Worm (Caenorhabditis elegans) whole organism, L3 larva: Measurements from ENCODE around the gene fbxa-142.

Experiments used
- R02D3.7 ChIP-seq: fragments of 150-350 bp; optimal IDR thresholded peaks from 2 replicates; lab custom pipeline; 2014; ENCODE audit warnings: missing biosample characterization, missing genetic modification characterization
- aly-2 ChIP-seq: fragments of 150-350 bp; optimal IDR thresholded peaks from 2 replicates; lab custom pipeline; 2014; ENCODE audit warnings: missing biosample characterization, missing genetic modification characterization
- ama-1 ChIP-seq: fragments of 150-350 bp; optimal IDR thresholded peaks from 2 replicates; lab custom pipeline; 2018
- ceh-16 ChIP-seq: sonication (generic microtip); optimal IDR thresholded peaks from 2 replicates; lab custom pipeline; 2017; ENCODE audit warnings: missing biosample characterization, missing genetic modification characterization
- ceh-28 ChIP-seq: fragments of 150-350 bp; optimal IDR thresholded peaks from 2 replicates; lab custom pipeline; 2014; ENCODE audit warnings: missing biosample characterization, missing genetic modification reagents, missing genetic modification characterization
- ceh-9 ChIP-seq: sonication (generic microtip); optimal IDR thresholded peaks from 2 replicates; lab custom pipeline; 2018; ENCODE audit warnings: missing biosample characterization, missing genetic modification characterization
- daf-12 ChIP-seq: fragments of 150-350 bp; optimal IDR thresholded peaks from 2 replicates; lab custom pipeline; 2014; ENCODE audit warnings: missing biosample characterization, missing genetic modification reagents, missing genetic modification characterization
- egl-27 ChIP-seq: sonication (generic microtip); optimal IDR thresholded peaks from 4 replicates; lab custom pipeline; 2017; ENCODE audit warnings: missing biosample characterization, missing genetic modification reagents, missing genetic modification characterization
- egl-5 ChIP-seq: fragments of 150-350 bp; optimal IDR thresholded peaks from 2 replicates; lab custom pipeline; 2017; ENCODE audit warnings: missing biosample characterization, missing genetic modification reagents, missing genetic modification characterization, inconsistent platforms
- elt-1 ChIP-seq: fragments of 150-350 bp; optimal IDR thresholded peaks from 2 replicates; lab custom pipeline; 2014; ENCODE audit warnings: missing biosample characterization, missing genetic modification characterization
- elt-2 ChIP-seq: sonication (generic microtip); optimal IDR thresholded peaks from 2 replicates; lab custom pipeline; 2016; ENCODE audit warnings: missing genetic modification reagents, mild to moderate bottlenecking, missing genetic modification characterization, missing compliant biosample characterization
- elt-3 ChIP-seq, 3 experiments: fragments of 150-350 bp in 1 of 3; sonication (generic microtip) in 2 of 3; optimal IDR thresholded peaks; 2 replicates in 2 of 3; 4 replicates in 1 of 3; lab custom pipeline; 2014 to 2017; ENCODE audit warnings: missing biosample characterization in 3 of 3, missing genetic modification characterization in 3 of 3
- fkh-10 ChIP-seq: sonication (generic microtip); optimal IDR thresholded peaks from 2 replicates; lab custom pipeline; 2017; ENCODE audit warnings: missing biosample characterization, missing genetic modification reagents, missing genetic modification characterization
- fkh-2 ChIP-seq: fragments of 150-350 bp; optimal IDR thresholded peaks from 2 replicates; lab custom pipeline; 2014; ENCODE audit warnings: missing biosample characterization, missing genetic modification reagents, missing genetic modification characterization
- fos-1 ChIP-seq: fragments of 150-350 bp; optimal IDR thresholded peaks from 2 replicates; lab custom pipeline; 2014; ENCODE audit warnings: missing biosample characterization, missing genetic modification characterization
- jun-1 ChIP-seq: fragments of 150-350 bp; optimal IDR thresholded peaks from 2 replicates; lab custom pipeline; 2014; ENCODE audit warnings: missing biosample characterization, missing genetic modification reagents, missing genetic modification characterization
- lin-39 ChIP-seq: fragments of 150-350 bp; optimal IDR thresholded peaks from 2 replicates; lab custom pipeline; 2018; ENCODE audit warnings: missing biosample characterization, missing genetic modification reagents, missing genetic modification characterization
- lsy-12 ChIP-seq: sonication (generic microtip); optimal IDR thresholded peaks from 2 replicates; lab custom pipeline; 2016; ENCODE audit warnings: mild to moderate bottlenecking, missing genetic modification characterization, missing compliant biosample characterization
- mml-1 ChIP-seq: fragments of 150-350 bp; sonication (generic microtip); optimal IDR thresholded peaks from 3 replicates; lab custom pipeline; 2014; ENCODE audit warnings: missing biosample characterization, missing genetic modification characterization
- nfya-1 ChIP-seq: sonication (generic microtip); optimal IDR thresholded peaks from 2 replicates; lab custom pipeline; 2017; ENCODE audit warnings: missing genetic modification characterization, mild to moderate bottlenecking, missing compliant biosample characterization, antibody characterized with exemption, moderate library complexity; ENCODE audit not compliant: insufficient read depth
- nhr-11 ChIP-seq: fragments of 150-350 bp; optimal IDR thresholded peaks from 2 replicates; lab custom pipeline; 2014; ENCODE audit warnings: missing biosample characterization, missing genetic modification characterization
- nhr-237 ChIP-seq: fragments of 150-350 bp; optimal IDR thresholded peaks from 2 replicates; lab custom pipeline; 2014; ENCODE audit warnings: missing biosample characterization, missing genetic modification characterization
- nhr-28 ChIP-seq: fragments of 150-350 bp; optimal IDR thresholded peaks from 2 replicates; lab custom pipeline; 2014; ENCODE audit warnings: missing biosample characterization, missing genetic modification characterization
- nhr-43 ChIP-seq: sonication (generic microtip); optimal IDR thresholded peaks from 2 replicates; lab custom pipeline; 2016; ENCODE audit warnings: mild to moderate bottlenecking, missing genetic modification characterization, missing compliant biosample characterization; ENCODE audit not compliant: poor library complexity, severe bottlenecking
- nhr-67 ChIP-seq: fragments of 150-350 bp; optimal IDR thresholded peaks from 2 replicates; lab custom pipeline; 2014; ENCODE audit warnings: missing biosample characterization, missing genetic modification characterization
- nhr-76 ChIP-seq: fragments of 150-350 bp; sonication (generic microtip); optimal IDR thresholded peaks from 5 replicates; lab custom pipeline; 2014; ENCODE audit warnings: missing biosample characterization, missing genetic modification characterization
- pha-4 ChIP-seq: fragments of 150-350 bp; optimal IDR thresholded peaks from 2 replicates; lab custom pipeline; 2014; ENCODE audit warnings: missing biosample characterization, missing genetic modification reagents, missing genetic modification characterization
- pqm-1 ChIP-seq: fragments of 150-350 bp; optimal IDR thresholded peaks from 2 replicates; lab custom pipeline; 2017; ENCODE audit warnings: missing biosample characterization, missing genetic modification characterization, inconsistent platforms
- snpc-4 ChIP-seq: fragments of 150-350 bp; optimal IDR thresholded peaks from 2 replicates; lab custom pipeline; 2014; ENCODE audit warnings: missing biosample characterization, missing genetic modification characterization
- tbx-2 ChIP-seq: sonication (generic microtip); optimal IDR thresholded peaks from 2 replicates; lab custom pipeline; 2016; ENCODE audit warnings: mild to moderate bottlenecking, missing genetic modification characterization, missing compliant biosample characterization
- unc-39 ChIP-seq: sonication (generic microtip); optimal IDR thresholded peaks from 4 replicates; lab custom pipeline; 2017; ENCODE audit warnings: missing biosample characterization, missing genetic modification characterization
- unc-62 ChIP-seq: fragments of 150-350 bp; sonication (generic microtip); optimal IDR thresholded peaks from 4 replicates; lab custom pipeline; 2014; ENCODE audit warnings: missing biosample characterization, missing genetic modification reagents, missing genetic modification characterization
- zag-1 ChIP-seq: fragments of 150-350 bp; optimal IDR thresholded peaks from 2 replicates; lab custom pipeline; 2014; ENCODE audit warnings: missing biosample characterization, missing genetic modification characterization
- ztf-11 ChIP-seq: fragments of 150-350 bp; optimal IDR thresholded peaks from 2 replicates; lab custom pipeline; 2014; ENCODE audit warnings: missing biosample characterization, missing genetic modification characterization
- ztf-4 ChIP-seq: fragments of 150-350 bp; optimal IDR thresholded peaks from 2 replicates; lab custom pipeline; 2014; ENCODE audit warnings: missing biosample characterization, missing genetic modification characterization

The fbxa-142 gene

ce11 chrV:16114237-16114636 is 16.9 kb downstream of the fbxa-142 start, which contains the start of gene srxa-16:
Gene srxa-16, minus strand, starts transcription at chrV:16114337.
- no peak for TF ChIP-seq ceh-16
- no peak for TF ChIP-seq aly-2
- no peak for TF ChIP-seq nhr-11 (tag; lab: Kevin White, UChicago)
- no peak for TF ChIP-seq elt-3 (tag; optimal IDR thresholded peaks at IDR 0.05; lab: Kevin White, UChicago)
- TF ChIP-seq ztf-11 (tag; lab: Kevin White, UChicago), result no peak
- TF ChIP-seq pha-4, result no peak
- no peak for TF ChIP-seq nfya-1 (tag; lab: Kevin White, UChicago)
- no peak for TF ChIP-seq tbx-2 (tag; lab: Kevin White, UChicago)
- no peak for TF ChIP-seq nhr-67 (tag; lab: Kevin White, UChicago)
- no peak for TF ChIP-seq fos-1 (tag; lab: Kevin White, UChicago)
- no peak for TF ChIP-seq nhr-76 (tag; lab: Kevin White, UChicago)
- TF ChIP-seq lin-39 (tag; lab: Kevin White, UChicago), result no peak
- TF ChIP-seq, all 47 proteins: peak for 0

- TF ChIP-seq zag-1 (tag; lab: Kevin White, UChicago) (no peak), ceh-9 (tag; lab: Kevin White, UChicago) (no peak), mml-1 (tag; lab: Kevin White, UChicago) (no peak), lin-39 (tag; lab: Kevin White, UChicago) (no peak), nhr-237 (tag; lab: Kevin White, UChicago) (no peak), jun-1 (no peak), snpc-4 (tag; lab: Kevin White, UChicago) (no peak), egl-5 (tag; lab: Kevin White, UChicago) (no peak), ceh-28 (tag; lab: Kevin White, UChicago) (no peak), ztf-4 (no peak), pha-4 (no peak)
Observed at ce11 chrV:16103594-16103993, 27.6 kb downstream of the fbxa-142 start, which contains the start of gene argk-1. Gene argk-1, plus strand, starts transcription at chrV:16103894.

ce11 chrV:16100103-16100730 is 30.9 kb downstream of the fbxa-142 start, which contains the start of gene cth-1:
Gene cth-1, plus strand, starts transcription at chrV:16100680.
- peak; percentile 73 for TF ChIP-seq pqm-1
- TF ChIP-seq pha-4, result no peak
- peak in 1 of 3 experiments; percentile 72 for TF ChIP-seq elt-3 (tag; optimal IDR thresholded peaks at IDR 0.05; lab: Kevin White, UChicago)
- peak; percentile 59 for TF ChIP-seq elt-1 (tag; lab: Kevin White, UChicago)
- TF ChIP-seq ceh-16, result no peak
- peak; percentile 60 for TF ChIP-seq elt-2
- TF ChIP-seq, all 47 proteins: peak for 4

ce11 chrV:16099441-16099840 is 31.7 kb downstream of the fbxa-142 start, which contains the start of gene str-7:
Gene str-7, minus strand, starts transcription at chrV:16099541.
- peak; percentile 2 for TF ChIP-seq pqm-1
- no peak for TF ChIP-seq snpc-4 (tag; lab: Kevin White, UChicago)

- TF ChIP-seq lin-39 (tag; lab: Kevin White, UChicago) (no peak), nhr-43 (tag; lab: Kevin White, UChicago) (no peak), pqm-1 (peak; percentile 19), elt-2 (peak; percentile 12), mml-1 (tag; lab: Kevin White, UChicago) (no peak), elt-1 (tag; lab: Kevin White, UChicago) (no peak)
Observed at ce11 chrV:16094862-16095261, 36.3 kb downstream of the fbxa-142 start.

- no peak for TF ChIP-seq unc-62 (GFP tag; lab: Kevin White, UChicago)
- no peak for TF ChIP-seq ceh-9 (tag; lab: Kevin White, UChicago)
- no peak for TF ChIP-seq nhr-237 (tag; lab: Kevin White, UChicago)
Observed at ce11 chrV:16094284-16094683, 36.9 kb downstream of the fbxa-142 start, which contains the start of gene F22B8.7. Gene F22B8.7, plus strand, starts transcription at chrV:16094584.

ce11 chrV:16090685-16091084 is 40.5 kb downstream of the fbxa-142 start, which contains the start of gene F22B8.3:
Gene F22B8.3, plus strand, starts transcription at chrV:16090985.
- TF ChIP-seq aly-2 (no peak), fkh-2 (tag; lab: Kevin White, UChicago) (no peak), nhr-28 (tag; lab: Kevin White, UChicago) (no peak), ceh-9 (tag; lab: Kevin White, UChicago) (no peak), R02D3.7 (no peak), unc-39 (tag; lab: Kevin White, UChicago) (no peak), ztf-11 (tag; lab: Kevin White, UChicago) (no peak), lsy-12 (tag; lab: Kevin White, UChicago) (no peak), nhr-237 (tag; lab: Kevin White, UChicago) (no peak), ama-1 (lab: Kevin White, UChicago) (no peak), daf-12 (no peak), nhr-11 (tag; lab: Kevin White, UChicago) (no peak), egl-27 (tag; lab: Kevin White, UChicago) (no peak), fkh-10 (GFP tag; lab: Kevin White, UChicago) (no peak)
